Worm (Caenorhabditis elegans): Measurements from ENCODE around the gene ostb-1.
A peak's percentile ranks its signal among the peaks of the same experiment; 100 is the strongest.

ostb-1 gene

ce11 chrII:7880373-7880862, 16.1 kb downstream of the ostb-1 start, which contains the start of gene perm-1 (continued):
- TF ChIP-seq xnd-1 (tag; optimal IDR thresholded peaks at IDR 0.05) = peak; percentile 95
- peak; percentile 90 for TF ChIP-seq rcor-1 (GFP tag; IDR thresholded peaks at IDR 0.05)
- TF ChIP-seq snpc-1.1 (tag; optimal IDR thresholded peaks at IDR 0.05; ENCODE audit: insufficient read depth) = peak; percentile 73
- TF ChIP-seq ztf-6 (GFP tag; IDR thresholded peaks at IDR 0.05) = no peak
- TF ChIP-seq F37B4.10 (GFP tag; IDR thresholded peaks at IDR 0.05) = no peak
- no peak for TF ChIP-seq egl-18 (GFP tag; IDR thresholded peaks at IDR 0.05)
- TF ChIP-seq nfyb-1 (GFP tag; IDR thresholded peaks at IDR 0.05) = no peak
- peak; percentile 51; the same call in 1 of the 2 replicates for TF ChIP-seq attf-3 (GFP tag; conservative IDR thresholded peaks at IDR 0.05)
- peak; percentile 71; the same call in 1 of the 2 replicates for TF ChIP-seq ztf-28 (GFP tag; IDR thresholded peaks at IDR 0.05)
- no peak for TF ChIP-seq lag-1 (GFP tag; IDR thresholded peaks at IDR 0.05)
- TF ChIP-seq aptf-3 (GFP tag; IDR thresholded peaks at IDR 0.05) = no peak
- TF ChIP-seq bed-2 (GFP tag; IDR thresholded peaks at IDR 0.05) = no peak
- 0 out of 2 replicates have a peak, but pooled peaks have one; percentile 60 for TF ChIP-seq C17E4.6 (GFP tag; IDR thresholded peaks at IDR 0.05)
- TF ChIP-seq hsf-1 (GFP tag; IDR thresholded peaks at IDR 0.05) = peak; percentile 92
- TF ChIP-seq nhr-80 (tag; optimal IDR thresholded peaks at IDR 0.05) = no peak
- TF ChIP-seq madf-6 (GFP tag; IDR thresholded peaks at IDR 0.05) = peak; percentile 99
- peak; percentile 89 for TF ChIP-seq lin-54 (GFP tag; optimal IDR thresholded peaks at IDR 0.05)
- no peak for TF ChIP-seq unc-62 (GFP tag; optimal IDR thresholded peaks at IDR 0.05)
- no peak for TF ChIP-seq somi-1 (GFP tag; optimal IDR thresholded peaks at IDR 0.05)
- TF ChIP-seq ztf-18 (tag; optimal IDR thresholded peaks at IDR 0.05) = peak; percentile 44
- peak; percentile 96 for TF ChIP-seq efl-1 (GFP tag; optimal IDR thresholded peaks at IDR 0.05)
- no peak for TF ChIP-seq F57A8.1 (GFP tag; optimal IDR thresholded peaks at IDR 0.05)
- no peak for TF ChIP-seq nfya-2 (GFP tag; IDR thresholded peaks at IDR 0.05)
- TF ChIP-seq cebp-2 (GFP tag; IDR thresholded peaks at IDR 0.05) = no peak
- no peak for TF ChIP-seq die-1 (tag; optimal IDR thresholded peaks at IDR 0.05)
- peak; percentile 96 for TF ChIP-seq ceh-91 (GFP tag; IDR thresholded peaks at IDR 0.05)
- no peak for TF ChIP-seq hlh-12 (tag; optimal IDR thresholded peaks at IDR 0.05)
- TF ChIP-seq hrde-1 (tag; optimal IDR thresholded peaks at IDR 0.05; ENCODE audit: borderline replicate concordance) = peak; percentile 47
- peak; percentile 98 for TF ChIP-seq lsl-1 (GFP tag; optimal IDR thresholded peaks at IDR 0.05)
- TF ChIP-seq fkh-3 (tag; optimal IDR thresholded peaks at IDR 0.05) = no peak
- TF ChIP-seq pbrm-1 (GFP tag; IDR thresholded peaks at IDR 0.05) = peak; percentile 57
- no peak for TF ChIP-seq attf-6 (GFP tag; IDR thresholded peaks at IDR 0.05)
- TF ChIP-seq egl-44 (GFP tag; IDR thresholded peaks at IDR 0.05) = no peak
- peak; percentile 50; the same call in 1 of the 2 replicates for TF ChIP-seq Y53G8AR.9 (GFP tag; conservative IDR thresholded peaks at IDR 0.05)
- TF ChIP-seq snpc-4 (GFP tag; optimal IDR thresholded peaks at IDR 0.05) = peak; percentile 64
- TF ChIP-seq snpc-4 (tag; optimal IDR thresholded peaks at IDR 0.05) = peak in 2 of 4 experiments; percentile 57 to 60
- no peak for TF ChIP-seq akir-1 (GFP tag; optimal IDR thresholded peaks at IDR 0.05)
- TF ChIP-seq ets-4 (GFP tag; optimal IDR thresholded peaks at IDR 0.05) = no peak
- TF ChIP-seq rec-8 (tag; optimal IDR thresholded peaks at IDR 0.05) = no peak
- TF ChIP-seq tbx-9 (tag; optimal IDR thresholded peaks at IDR 0.05; ENCODE audit: borderline replicate concordance) = no peak
- TF ChIP-seq lin-26 (GFP tag; IDR thresholded peaks at IDR 0.05) = no peak
- no peak for TF ChIP-seq ceh-79 (tag; optimal IDR thresholded peaks at IDR 0.05)
- TF ChIP-seq ztf-26 (tag; optimal IDR thresholded peaks at IDR 0.05) = no peak
- no peak for TF ChIP-seq nhr-120 (GFP tag; IDR thresholded peaks at IDR 0.05)
- TF ChIP-seq tbp1 (GFP tag; optimal IDR thresholded peaks at IDR 0.05) = peak; percentile 61
- no peak for TF ChIP-seq rpc-1 (optimal IDR thresholded peaks at IDR 0.05)
- TF ChIP-seq rpc-1 (tag; optimal IDR thresholded peaks at IDR 0.05) = no peak
- no peak for TF ChIP-seq lsy-27 (tag; optimal IDR thresholded peaks at IDR 0.05; ENCODE audit: borderline replicate concordance, insufficient read depth)
- TF ChIP-seq hmg-1.2 (GFP tag; IDR thresholded peaks at IDR 0.05) = peak; percentile 71; the same call in 1 of the 2 replicates
